Fruit fly (Drosophila melanogaster): ENCODE measurements around the gene CG34348.

dm6 chrX:11347809-11348208 lies 8.1 kb downstream of the CG34348 start, which contains the start of the genes GCS1 and CG11756:
- TF ChIP-seq CG10669 (GFP tag; optimal IDR thresholded peaks at IDR 0.05) = no peak
- peak; percentile 1 for TF ChIP-seq CG3032 (tag; optimal IDR thresholded peaks at IDR 0.05)
- TF ChIP-seq CG8119 (GFP tag; IDR thresholded peaks at IDR 0.05) = no peak
- no peak for TF ChIP-seq esn (GFP tag; optimal IDR thresholded peaks at IDR 0.05)
- no peak for TF ChIP-seq CG16779 (tag; optimal IDR thresholded peaks at IDR 0.05)
- no peak for TF ChIP-seq svp (GFP tag)
- no peak for TF ChIP-seq vri (GFP tag; optimal IDR thresholded peaks at IDR 0.05)
- TF ChIP-seq CG11762 (GFP tag; optimal IDR thresholded peaks at IDR 0.05; ENCODE audit: insufficient read depth) = no peak
- TF ChIP-seq dac (GFP tag; optimal IDR thresholded peaks at IDR 0.05) = no peak
- TF ChIP-seq Blimp-1 (GFP tag; optimal IDR thresholded peaks at IDR 0.05) = no peak
- TF ChIP-seq CG32006 (GFP tag; optimal IDR thresholded peaks at IDR 0.05) = no peak
